Worm (Caenorhabditis elegans) whole organism, L4 larva: ENCODE data around the gene R186.3.

Source experiments
- F37D6.2 ChIP-seq: sonication (generic microtip); optimal IDR thresholded peaks from 2 replicates; lab custom pipeline; 2016; ENCODE audit warnings: mild to moderate bottlenecking, missing genetic modification characterization, missing compliant biosample characterization
- R02D3.7 ChIP-seq: fragments of 150-350 bp; sonication (generic microtip); optimal IDR thresholded peaks from 3 replicates; lab custom pipeline; 2014; ENCODE audit warnings: missing biosample characterization, missing genetic modification characterization
- T20F7.1 ChIP-seq: fragments of 200-800 bp; sonication (Bioruptor generic); optimal IDR thresholded peaks from 2 replicates; lab custom pipeline; 2018; ENCODE audit warnings: mild to moderate bottlenecking, missing genetic modification characterization, missing compliant biosample characterization
- Y5F2A.4 ChIP-seq: fragments of 200-800 bp; sonication (Bioruptor generic); optimal IDR thresholded peaks from 2 replicates; lab custom pipeline; 2018; ENCODE audit warnings: mild to moderate bottlenecking, missing genetic modification characterization, missing compliant biosample characterization
- aly-2 ChIP-seq: sonication (generic microtip); optimal IDR thresholded peaks from 2 replicates; lab custom pipeline; 2018; ENCODE audit warnings: missing biosample characterization, missing genetic modification characterization
- arid-1 ChIP-seq: fragments of 200-800 bp; sonication (Bioruptor generic); conservative IDR thresholded peaks from 2 replicates; pipeline ENCODE4 v1.3.6; 2022; ENCODE audit warnings: missing genetic modification reagents, missing genetic modification characterization, missing compliant biosample characterization
- attf-4 ChIP-seq: sonication (generic microtip); optimal IDR thresholded peaks from 3 replicates; lab custom pipeline; 2017; ENCODE audit warnings: missing biosample characterization, missing genetic modification characterization
- ceh-32 ChIP-seq: sonication (generic microtip); optimal IDR thresholded peaks from 2 replicates; lab custom pipeline; 2016; ENCODE audit warnings: mild to moderate bottlenecking, missing genetic modification characterization, missing compliant biosample characterization; ENCODE audit not compliant: poor library complexity
- ceh-44 ChIP-seq: fragments of 200-800 bp; sonication (Bioruptor generic); IDR thresholded peaks from 2 replicates; pipeline ENCODE4 v1.3.6; 2022; ENCODE audit warnings: missing genetic modification reagents, missing genetic modification characterization, missing compliant biosample characterization
- ceh-82 ChIP-seq: sonication (generic microtip); optimal IDR thresholded peaks from 2 replicates; lab custom pipeline; 2017; ENCODE audit warnings: missing biosample characterization, missing genetic modification characterization
- daf-12 ChIP-seq: fragments of 150-350 bp; optimal IDR thresholded peaks from 2 replicates; lab custom pipeline; 2014; ENCODE audit warnings: missing biosample characterization, missing genetic modification reagents, missing genetic modification characterization
- daf-19 ChIP-seq: fragments of 200-800 bp; sonication (Bioruptor generic); conservative IDR thresholded peaks from 2 replicates; pipeline ENCODE4 v1.3.6; 2022; ENCODE audit warnings: missing genetic modification characterization, missing compliant biosample characterization
- daf-8 ChIP-seq: fragments of 200-800 bp; sonication (Bioruptor generic); IDR thresholded peaks from 2 replicates; pipeline ENCODE4 v1.3.6; 2022; ENCODE audit warnings: missing genetic modification characterization, missing compliant biosample characterization
- dmd-6 ChIP-seq: fragments of 200-800 bp; sonication (Bioruptor generic); IDR thresholded peaks from 2 replicates; pipeline ENCODE4 v1.3.6; 2022; ENCODE audit warnings: missing genetic modification reagents, missing genetic modification characterization, missing compliant biosample characterization
- dmd-9 ChIP-seq: fragments of 200-800 bp; sonication (Bioruptor generic); IDR thresholded peaks from 2 replicates; pipeline ENCODE4 v1.3.6; 2022; ENCODE audit warnings: missing genetic modification reagents, missing genetic modification characterization, missing compliant biosample characterization
- egl-27 ChIP-seq: sonication (generic microtip); optimal IDR thresholded peaks from 3 replicates; lab custom pipeline; 2017; ENCODE audit warnings: missing biosample characterization, missing genetic modification reagents, missing genetic modification characterization
- egl-43 ChIP-seq: fragments of 200-800 bp; sonication (Bioruptor generic); IDR thresholded peaks from 2 replicates; pipeline ENCODE4 v1.3.6; 2022; ENCODE audit warnings: missing genetic modification reagents, missing genetic modification characterization, missing compliant biosample characterization
- gei-8 ChIP-seq: fragments of 200-800 bp; sonication (Bioruptor generic); optimal IDR thresholded peaks from 2 replicates; lab custom pipeline; 2018; ENCODE audit warnings: mild to moderate bottlenecking, missing genetic modification characterization, missing compliant biosample characterization
- hlh-11 ChIP-seq: fragments of 200-800 bp; sonication (Bioruptor generic); optimal IDR thresholded peaks from 2 replicates; lab custom pipeline; 2018; ENCODE audit warnings: mild to moderate bottlenecking, missing genetic modification characterization, missing compliant biosample characterization
- hlh-30 ChIP-seq: sonication (generic microtip); optimal IDR thresholded peaks from 2 replicates; lab custom pipeline; 2017; ENCODE audit warnings: antibody characterized with exemption, mild to moderate bottlenecking, missing genetic modification characterization, missing compliant biosample characterization; ENCODE audit not compliant: insufficient read depth
- hmg-1.1 ChIP-seq: fragments of 200-800 bp; sonication (Bioruptor generic); IDR thresholded peaks from 2 replicates; pipeline ENCODE4 v1.3.6; 2022; ENCODE audit warnings: missing genetic modification reagents, missing genetic modification characterization, missing compliant biosample characterization
- jun-1 ChIP-seq: fragments of 150-350 bp; optimal IDR thresholded peaks from 2 replicates; lab custom pipeline; 2014; ENCODE audit warnings: missing biosample characterization, missing genetic modification reagents, missing genetic modification characterization
- lim-7 ChIP-seq: fragments of 200-800 bp; sonication (Bioruptor generic); IDR thresholded peaks from 2 replicates; pipeline ENCODE4 v1.3.6; 2022; ENCODE audit warnings: missing genetic modification characterization, missing compliant biosample characterization
- lin-1 ChIP-seq: fragments of 200-800 bp; sonication (Bioruptor generic); IDR thresholded peaks from 2 replicates; pipeline ENCODE4 v1.3.6; 2022; ENCODE audit warnings: missing genetic modification reagents, missing genetic modification characterization, missing compliant biosample characterization
- lin-13 ChIP-seq: fragments of 150-350 bp; optimal IDR thresholded peaks from 2 replicates; lab custom pipeline; 2014; ENCODE audit warnings: missing biosample characterization, missing genetic modification reagents, missing genetic modification characterization
- lin-38 ChIP-seq: fragments of 200-800 bp; sonication (Bioruptor generic); IDR thresholded peaks from 2 replicates; pipeline ENCODE4 v1.3.6; 2022; ENCODE audit warnings: missing genetic modification reagents, missing genetic modification characterization, missing compliant biosample characterization
- lir-3 ChIP-seq: sonication (generic microtip); optimal IDR thresholded peaks from 2 replicates; lab custom pipeline; 2016; ENCODE audit warnings: mild to moderate bottlenecking, missing genetic modification characterization, missing compliant biosample characterization
- mep-1 ChIP-seq: fragments of 150-350 bp; sonication (generic microtip); optimal IDR thresholded peaks from 3 replicates; lab custom pipeline; 2014; ENCODE audit warnings: missing biosample characterization, missing genetic modification characterization
- nhr-111 ChIP-seq: fragments of 200-800 bp; sonication (Bioruptor generic); optimal IDR thresholded peaks from 2 replicates; lab custom pipeline; 2018; ENCODE audit warnings: mild to moderate bottlenecking, missing genetic modification characterization, missing compliant biosample characterization
- nhr-237 ChIP-seq: sonication (generic microtip); optimal IDR thresholded peaks from 2 replicates; lab custom pipeline; 2017; ENCODE audit warnings: missing biosample characterization, missing genetic modification characterization
- nhr-41 ChIP-seq: fragments of 200-800 bp; sonication (Bioruptor generic); IDR thresholded peaks from 2 replicates; pipeline ENCODE4 v1.3.6; 2022; ENCODE audit warnings: missing genetic modification reagents, missing genetic modification characterization, missing compliant biosample characterization
- nhr-77 ChIP-seq: fragments of 150-350 bp; optimal IDR thresholded peaks from 2 replicates; lab custom pipeline; 2014; ENCODE audit warnings: missing biosample characterization, missing genetic modification characterization
- sdz-12 ChIP-seq: fragments of 200-800 bp; sonication (Bioruptor generic); optimal IDR thresholded peaks from 2 replicates; lab custom pipeline; 2018; ENCODE audit warnings: mild to moderate bottlenecking, missing genetic modification characterization, missing compliant biosample characterization
- set-16 ChIP-seq: fragments of 200-800 bp; sonication (Bioruptor generic); IDR thresholded peaks from 2 replicates; pipeline ENCODE4 v1.3.6; 2022; ENCODE audit warnings: missing genetic modification reagents, missing genetic modification characterization, missing compliant biosample characterization
- snpc-1.2 ChIP-seq: fragments of 200-800 bp; sonication (Bioruptor generic); IDR thresholded peaks from 2 replicates; pipeline ENCODE4 v1.3.6; 2022; ENCODE audit warnings: missing genetic modification reagents, missing genetic modification characterization, missing compliant biosample characterization
- spr-1 ChIP-seq: sonication (generic microtip); optimal IDR thresholded peaks from 2 replicates; lab custom pipeline; 2016; ENCODE audit warnings: mild to moderate bottlenecking, missing genetic modification characterization, missing compliant biosample characterization
- spr-3 ChIP-seq: fragments of 200-800 bp; sonication (Bioruptor generic); optimal IDR thresholded peaks from 2 replicates; lab custom pipeline; 2018; ENCODE audit warnings: mild to moderate bottlenecking, missing genetic modification characterization, missing compliant biosample characterization
- unc-130 ChIP-seq: sonication (generic microtip); optimal IDR thresholded peaks from 2 replicates; lab custom pipeline; 2016; ENCODE audit warnings: missing genetic modification reagents, missing genetic modification characterization, missing compliant biosample characterization
- unc-62 ChIP-seq, 3 experiments: fragments of 150-350 bp in 1 of 3; sonication (generic microtip); optimal IDR thresholded peaks in 2 of 3; peaks in 1 of 3; 1 replicate in 1 of 3; 2 replicates in 2 of 3; lab custom pipeline; 2014 to 2017; ENCODE audit warnings: missing biosample characterization in 3 of 3, missing genetic modification characterization in 3 of 3, missing genetic modification reagents in 3 of 3, missing genotype in 1 of 3
- vab-7 ChIP-seq: fragments of 200-800 bp; sonication (Bioruptor generic); IDR thresholded peaks from 2 replicates; pipeline ENCODE4 v1.3.6; 2022; ENCODE audit warnings: missing genetic modification reagents, missing genetic modification characterization, missing compliant biosample characterization
- zag-1 ChIP-seq: fragments of 150-350 bp; optimal IDR thresholded peaks from 2 replicates; lab custom pipeline; 2014; ENCODE audit warnings: missing biosample characterization, missing genetic modification characterization
- zfp-3 ChIP-seq: fragments of 200-800 bp; sonication (Bioruptor generic); conservative IDR thresholded peaks from 2 replicates; pipeline ENCODE4 v1.3.6; 2022; ENCODE audit warnings: missing genetic modification reagents, missing genetic modification characterization, missing compliant biosample characterization
- ztf-11 ChIP-seq: fragments of 150-350 bp; optimal IDR thresholded peaks from 2 replicates; lab custom pipeline; 2014; ENCODE audit warnings: missing biosample characterization, missing genetic modification characterization

R186.3 gene

DNA sequence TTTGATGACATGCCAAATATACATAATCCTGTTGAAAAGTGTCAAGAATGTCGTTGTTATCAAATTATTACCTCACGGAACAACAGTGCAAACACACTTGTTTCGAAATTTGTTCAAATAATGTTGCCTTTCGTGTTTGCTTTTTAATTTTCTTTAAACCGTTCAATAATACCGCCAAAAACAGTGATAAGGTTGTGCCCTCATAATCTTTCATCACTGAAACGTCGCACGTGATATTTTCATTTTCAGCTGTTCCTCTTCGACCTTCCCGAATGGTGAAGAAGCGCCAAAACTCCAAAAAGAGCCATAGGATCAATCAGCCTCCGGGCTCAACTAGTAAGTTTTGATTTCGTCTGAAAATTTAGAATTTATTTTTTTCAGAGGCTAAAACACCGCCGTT, 35.1 kb upstream of the R186.3 start, which contains the start of gene inft-2 (continued):
- TF ChIP-seq Y5F2A.4, result no peak
- TF ChIP-seq hmg-1.1 (GFP tag; lab: Robert Waterston, UW), result no peak
- no peak for TF ChIP-seq vab-7 (GFP tag; lab: Robert Waterston, UW)
- TF ChIP-seq unc-130 (GFP tag; lab: Kevin White, UChicago), result no peak
- TF ChIP-seq ceh-32 (tag; lab: Kevin White, UChicago), result no peak
- TF ChIP-seq nhr-77, result peak; percentile 21
- TF ChIP-seq nhr-237 (tag; lab: Kevin White, UChicago), result no peak
- TF ChIP-seq arid-1 (GFP tag; lab: Robert Waterston, UW), result no peak
- TF ChIP-seq egl-43, result no peak
- no peak for TF ChIP-seq set-16 (GFP tag; lab: Robert Waterston, UW)
- TF ChIP-seq spr-1 (tag; lab: Kevin White, UChicago), result no peak
- no peak for TF ChIP-seq ceh-44 (GFP tag; lab: Robert Waterston, UW)
- no peak for TF ChIP-seq gei-8 (GFP tag; lab: Kevin White, UChicago)
- TF ChIP-seq nhr-41 (GFP tag; lab: Robert Waterston, UW), result no peak
- TF ChIP-seq dmd-9 (GFP tag; lab: Robert Waterston, UW), result no peak
- no peak for TF ChIP-seq T20F7.1 (GFP tag; lab: Kevin White, UChicago)
- no peak for TF ChIP-seq daf-19 (GFP tag; lab: Robert Waterston, UW)
- no peak for TF ChIP-seq ztf-11 (tag; lab: Kevin White, UChicago)
- TF ChIP-seq unc-62 (GFP tag; optimal IDR thresholded peaks at IDR 0.05 in 1 of 2; lab: Kevin White, UChicago), result no peak
- no peak for TF ChIP-seq unc-62 (tag; optimal IDR thresholded peaks at IDR 0.05; lab: Kevin White, UChicago)
- TF ChIP-seq sdz-12 (GFP tag; lab: Kevin White, UChicago), result no peak
- no peak for TF ChIP-seq nhr-111 (GFP tag; lab: Kevin White, UChicago)
- no peak for TF ChIP-seq zag-1 (tag; lab: Kevin White, UChicago)
- TF ChIP-seq egl-27 (tag; lab: Kevin White, UChicago), result no peak
- TF ChIP-seq spr-3, result no peak
- TF ChIP-seq lin-13 (GFP tag; lab: Kevin White, UChicago), result no peak
- no peak for TF ChIP-seq ceh-82 (tag; lab: Kevin White, UChicago)
- no peak for TF ChIP-seq lim-7 (GFP tag; lab: Robert Waterston, UW)
- no peak for TF ChIP-seq aly-2 (tag; lab: Kevin White, UChicago)
- no peak for TF ChIP-seq hlh-30
- no peak for TF ChIP-seq attf-4
- 0 out of 2 replicates have a peak, but pooled peaks have one; percentile 10 for TF ChIP-seq lin-1 (GFP tag; lab: Robert Waterston, UW)
- TF ChIP-seq lin-38 (GFP tag; lab: Robert Waterston, UW), result no peak
- TF ChIP-seq jun-1 (tag; lab: Kevin White, UChicago), result no peak
- TF ChIP-seq daf-12 (tag; lab: Kevin White, UChicago), result no peak
- no peak for TF ChIP-seq mep-1
- no peak for TF ChIP-seq lir-3
- TF ChIP-seq daf-8 (GFP tag; lab: Robert Waterston, UW), result no peak
- TF ChIP-seq zfp-3, result no peak
- TF ChIP-seq snpc-1.2, result no peak
- TF ChIP-seq F37D6.2 (tag; lab: Kevin White, UChicago), result no peak
- TF ChIP-seq R02D3.7 (tag; lab: Kevin White, UChicago), result no peak
- TF ChIP-seq hlh-11 (tag; lab: Kevin White, UChicago), result peak; percentile 33
- peak; percentile 46 for TF ChIP-seq dmd-6 (GFP tag; lab: Robert Waterston, UW)
- TF ChIP-seq, all 104 proteins: peak for 9
